Worm (Caenorhabditis elegans): ENCODE results near the gene C18A3.10.

ce11 chrII:5697338-5697737, 18.3 kb downstream of the C18A3.10 start:
- no peak for TF ChIP-seq ceh-9 (tag; optimal IDR thresholded peaks at IDR 0.05)
- no peak for TF ChIP-seq npax-4 (tag; optimal IDR thresholded peaks at IDR 0.05)
- TF ChIP-seq nhr-11 (tag; optimal IDR thresholded peaks at IDR 0.05), result no peak
- TF ChIP-seq ama-1 (optimal IDR thresholded peaks at IDR 0.05), result no peak
- no peak for TF ChIP-seq syd-9 (tag; optimal IDR thresholded peaks at IDR 0.05)
- no peak for TF ChIP-seq nfya-1 (tag; optimal IDR thresholded peaks at IDR 0.05)
- TF ChIP-seq K02D7.2 (tag; optimal IDR thresholded peaks at IDR 0.05), result no peak
- no peak for TF ChIP-seq F13H6.1 (tag; optimal IDR thresholded peaks at IDR 0.05)
- TF ChIP-seq ceh-2 (tag; optimal IDR thresholded peaks at IDR 0.05), result no peak
- no peak for TF ChIP-seq elt-4 (tag; optimal IDR thresholded peaks at IDR 0.05)
- no peak for TF ChIP-seq pag-3 (tag; optimal IDR thresholded peaks at IDR 0.05; ENCODE audit: borderline replicate concordance)
